Worm (Caenorhabditis elegans) whole organism, midembryonic: ENCODE results near the gene F02E11.4.

Experiments used
- T22C8.4 ChIP-seq: fragments of 200-800 bp; sonication (Bioruptor generic); IDR thresholded peaks from 2 replicates; pipeline ENCODE4 v1.3.6; 2022; ENCODE audit warnings: missing genetic modification characterization, missing compliant biosample characterization
- cog-1 ChIP-seq: sonication (generic microtip); optimal IDR thresholded peaks from 2 replicates; lab custom pipeline; 2016; ENCODE audit warnings: missing genetic modification characterization, missing compliant biosample characterization
- flt-1 ChIP-seq: fragments of 200-800 bp; sonication (Bioruptor generic); IDR thresholded peaks from 2 replicates; pipeline ENCODE4 v1.3.6; 2022; ENCODE audit warnings: missing genetic modification characterization, missing compliant biosample characterization
- klf-2 ChIP-seq: fragments of 200-800 bp; sonication (Bioruptor generic); conservative IDR thresholded peaks from 2 replicates; pipeline ENCODE4 v1.3.6; 2022; ENCODE audit warnings: missing genetic modification reagents, missing genetic modification characterization, missing compliant biosample characterization
- med-1 ChIP-seq: sonication (generic microtip); optimal IDR thresholded peaks from 2 replicates; lab custom pipeline; 2017; ENCODE audit warnings: missing genetic modification characterization, mild to moderate bottlenecking, missing compliant biosample characterization, antibody characterized with exemption, missing genetic modification reagents; ENCODE audit not compliant: insufficient read depth
- ref-1 ChIP-seq: fragments of 200-800 bp; sonication (Bioruptor generic); conservative IDR thresholded peaks from 2 replicates; pipeline ENCODE4 v1.3.6; 2022; ENCODE audit warnings: missing genetic modification reagents, missing genetic modification characterization, missing compliant biosample characterization
- tab-1 ChIP-seq: fragments of 200-800 bp; sonication (Bioruptor generic); IDR thresholded peaks from 2 replicates; pipeline ENCODE4 v1.3.6; 2022; ENCODE audit warnings: missing genetic modification characterization, missing compliant biosample characterization
- ztf-23 ChIP-seq: fragments of 200-800 bp; sonication (Bioruptor generic); IDR thresholded peaks from 2 replicates; pipeline ENCODE4 v1.3.6; 2022; ENCODE audit warnings: missing genetic modification reagents, missing genetic modification characterization, missing compliant biosample characterization
- ztf-29 ChIP-seq: fragments of 200-800 bp; sonication (Bioruptor generic); IDR thresholded peaks from 2 replicates; pipeline ENCODE4 v1.3.6; 2022; ENCODE audit warnings: missing genetic modification reagents, missing genetic modification characterization, missing compliant biosample characterization

The F02E11.4 gene

ce11 chrII:3277686-3278085 lies at the start of gene F02E11.4:
Gene F02E11.4, minus strand, starts transcription at chrII:3277786.
- TF ChIP-seq T22C8.4 (GFP tag; lab: Robert Waterston, UW), result no peak
- no peak for TF ChIP-seq med-1 (GFP tag; lab: Kevin White, UChicago)
- no peak for TF ChIP-seq ztf-23 (GFP tag; lab: Robert Waterston, UW)
- TF ChIP-seq ref-1 (GFP tag; lab: Robert Waterston, UW), result no peak
- no peak for TF ChIP-seq cog-1 (tag; lab: Kevin White, UChicago)
- TF ChIP-seq ztf-29 (GFP tag; lab: Robert Waterston, UW), result no peak
- TF ChIP-seq klf-2, result no peak
- TF ChIP-seq flt-1, result no peak
- no peak for TF ChIP-seq tab-1 (GFP tag; lab: Robert Waterston, UW)

DNA sequence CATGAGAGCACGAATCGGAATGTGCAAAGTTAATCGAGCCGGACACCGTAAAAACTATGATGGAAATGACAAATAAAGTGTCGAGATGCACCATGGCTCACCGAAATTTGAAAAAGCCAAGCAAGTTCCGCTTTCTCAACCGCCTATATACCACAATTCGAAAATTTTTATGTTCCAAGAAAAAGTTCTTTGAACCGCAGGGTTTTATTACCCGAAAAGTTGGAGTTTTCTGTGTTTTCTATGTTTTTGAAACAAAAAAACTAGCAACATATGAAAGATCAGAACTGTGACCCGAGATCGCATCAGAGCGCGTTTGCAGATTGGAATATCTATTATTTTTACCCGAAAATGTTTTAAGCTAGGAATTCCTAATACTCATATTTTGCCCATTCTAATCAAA lies 49.5 kb upstream of the F02E11.4 start, which contains the start of gene Y46D2A.3:
Gene Y46D2A.3 (minus strand): TSS at position 101 of the 400 bp plus-strand sequence.
- TF ChIP-seq flt-1, result no peak
- TF ChIP-seq med-1 (GFP tag; lab: Kevin White, UChicago), result no peak
- no peak for TF ChIP-seq klf-2
- no peak for TF ChIP-seq T22C8.4 (GFP tag; lab: Robert Waterston, UW)
- TF ChIP-seq ref-1 (GFP tag; lab: Robert Waterston, UW), result no peak
- TF ChIP-seq ztf-23 (GFP tag; lab: Robert Waterston, UW), result no peak
- TF ChIP-seq tab-1 (GFP tag; lab: Robert Waterston, UW), result no peak
- TF ChIP-seq ztf-29 (GFP tag; lab: Robert Waterston, UW), result no peak
- TF ChIP-seq cog-1 (tag; lab: Kevin White, UChicago), result no peak

DNA sequence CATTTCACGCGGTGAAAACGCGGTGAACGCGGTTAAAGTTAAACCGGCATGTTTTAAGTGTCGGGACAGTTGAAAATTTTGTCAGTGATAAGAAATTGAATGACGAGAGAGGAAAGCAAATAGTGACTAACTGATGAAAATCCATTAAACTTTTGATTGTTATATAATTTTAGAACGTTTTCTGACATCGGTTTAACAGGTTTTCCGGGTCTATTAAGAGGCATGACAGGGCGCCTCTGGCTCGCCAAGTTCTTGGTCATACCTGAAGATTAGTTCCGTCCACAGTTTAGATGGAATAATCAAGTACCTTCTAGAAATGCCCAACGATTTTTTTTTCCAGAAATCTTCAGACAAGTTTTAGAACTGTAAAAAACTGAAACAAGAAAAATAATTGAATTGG lies 45.6 kb upstream of the F02E11.4 start, which contains the start of gene Y46D2A.2:
Gene Y46D2A.2 (minus strand): TSS at position 101 of the 400 bp plus-strand sequence.
- TF ChIP-seq klf-2, result no peak
- TF ChIP-seq med-1 (GFP tag; lab: Kevin White, UChicago), result no peak
- TF ChIP-seq flt-1, result no peak
- no peak for TF ChIP-seq ztf-23 (GFP tag; lab: Robert Waterston, UW)
- TF ChIP-seq cog-1 (tag; lab: Kevin White, UChicago), result no peak
- no peak for TF ChIP-seq T22C8.4 (GFP tag; lab: Robert Waterston, UW)
- no peak for TF ChIP-seq tab-1 (GFP tag; lab: Robert Waterston, UW)
- TF ChIP-seq ref-1 (GFP tag; lab: Robert Waterston, UW), result no peak

DNA sequence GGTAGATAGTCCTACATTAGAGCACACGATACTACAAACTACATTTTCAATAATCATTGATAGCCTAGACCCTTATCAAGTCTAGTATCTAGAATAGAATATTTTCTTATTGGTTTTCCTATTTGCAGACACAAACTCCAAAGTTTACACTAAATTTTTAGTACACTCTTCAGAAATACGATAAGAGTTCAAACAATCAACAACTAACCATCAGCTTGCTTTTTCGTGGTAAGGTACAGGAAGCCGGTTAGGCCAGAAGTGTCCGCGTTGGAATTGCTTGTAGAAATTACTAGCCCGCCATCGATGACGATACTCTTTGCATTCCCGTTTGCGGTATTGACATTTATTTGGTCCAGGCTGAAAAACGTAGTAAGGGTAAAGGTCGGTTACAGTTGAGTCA lies 44.7 kb upstream of the F02E11.4 start, which contains the start of gene Y46D2A.1:
Gene Y46D2A.1 (plus strand): TSS at position 301 of the 400 bp plus-strand sequence.
- TF ChIP-seq cog-1 (tag; lab: Kevin White, UChicago), result no peak

DNA sequence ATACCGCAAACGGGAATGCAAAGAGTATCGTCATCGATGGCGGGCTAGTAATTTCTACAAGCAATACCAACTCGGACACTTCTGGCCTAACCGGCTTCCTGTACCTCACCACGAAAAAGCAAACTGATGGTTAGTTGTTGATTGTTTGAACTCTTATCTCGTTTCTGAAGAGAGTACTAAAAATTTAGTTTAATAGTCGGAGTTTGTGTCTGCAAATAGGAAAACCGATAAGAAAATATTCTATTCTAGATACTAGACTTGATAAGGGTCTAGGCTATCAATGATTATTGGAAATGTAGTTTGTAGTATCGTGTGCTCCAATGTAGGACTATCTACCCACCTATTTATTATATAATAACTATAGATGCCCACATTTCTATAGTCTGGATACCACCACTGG lies 41.3 kb upstream of the F02E11.4 start:
- TF ChIP-seq klf-2, result no peak

ce11 chrII:3313442-3313841 lies 35.9 kb upstream of the F02E11.4 start, which contains the start of gene F39E9.6:
Gene F39E9.6, minus strand, starts transcription at chrII:3313542.
- TF ChIP-seq ztf-23 (GFP tag; lab: Robert Waterston, UW), result no peak
- no peak for TF ChIP-seq ref-1 (GFP tag; lab: Robert Waterston, UW)
- no peak for TF ChIP-seq med-1 (GFP tag; lab: Kevin White, UChicago)
- no peak for TF ChIP-seq tab-1 (GFP tag; lab: Robert Waterston, UW)
- TF ChIP-seq T22C8.4 (GFP tag; lab: Robert Waterston, UW), result no peak
- no peak for TF ChIP-seq flt-1
- no peak for TF ChIP-seq ztf-29 (GFP tag; lab: Robert Waterston, UW)
- no peak for TF ChIP-seq klf-2
- TF ChIP-seq cog-1 (tag; lab: Kevin White, UChicago), result no peak

DNA sequence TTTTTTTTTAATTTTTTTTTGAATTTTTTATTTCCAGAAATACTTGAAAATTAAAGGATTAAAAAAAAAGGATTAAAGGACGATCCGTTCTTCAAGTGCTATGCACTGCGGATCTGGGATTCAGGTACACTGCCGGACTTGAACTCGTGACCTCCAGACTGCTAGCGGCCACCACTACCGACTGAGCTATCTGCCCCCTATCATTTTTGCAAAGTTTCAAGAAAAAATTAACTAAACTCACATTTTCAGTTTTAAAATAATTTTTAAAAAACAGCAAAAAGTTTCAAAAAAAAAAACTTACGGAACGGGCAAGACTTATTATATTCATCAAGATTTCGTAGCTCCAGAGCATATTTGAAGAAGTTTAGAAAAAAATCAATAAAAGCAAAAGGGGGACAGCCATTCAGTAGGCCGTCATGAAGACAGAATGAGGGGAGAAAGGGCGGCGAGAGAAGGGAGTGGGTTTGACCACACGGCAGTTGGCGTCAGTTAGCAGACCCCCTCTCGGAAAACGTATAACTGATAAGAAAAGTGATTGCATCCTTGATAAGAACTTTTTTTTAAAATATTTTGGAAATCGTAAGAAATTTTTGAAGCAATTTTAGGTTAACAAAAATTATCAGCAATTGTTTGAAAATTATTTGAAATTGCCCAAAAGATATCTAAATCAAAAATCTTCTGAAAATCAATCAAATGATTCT lies 33.5 kb upstream of the F02E11.4 start:
- no peak for TF ChIP-seq cog-1 (tag; lab: Kevin White, UChicago)
- no peak for TF ChIP-seq flt-1
- TF ChIP-seq ztf-29 (GFP tag; lab: Robert Waterston, UW), result no peak
- no peak for TF ChIP-seq klf-2
- TF ChIP-seq ref-1 (GFP tag; lab: Robert Waterston, UW), result no peak
- peak; percentile 48 for TF ChIP-seq T22C8.4 (GFP tag; lab: Robert Waterston, UW)
- TF ChIP-seq med-1 (GFP tag; lab: Kevin White, UChicago), result no peak
- TF ChIP-seq tab-1 (GFP tag; lab: Robert Waterston, UW), result no peak

ce11 chrII:3303582-3303981 lies 26.0 kb upstream of the F02E11.4 start:
- TF ChIP-seq T22C8.4 (GFP tag; lab: Robert Waterston, UW) (peak; percentile 32; the same call in 1 of the 2 replicates), cog-1 (tag; lab: Kevin White, UChicago) (peak; percentile 12), ztf-29 (GFP tag; lab: Robert Waterston, UW) (no peak)

DNA sequence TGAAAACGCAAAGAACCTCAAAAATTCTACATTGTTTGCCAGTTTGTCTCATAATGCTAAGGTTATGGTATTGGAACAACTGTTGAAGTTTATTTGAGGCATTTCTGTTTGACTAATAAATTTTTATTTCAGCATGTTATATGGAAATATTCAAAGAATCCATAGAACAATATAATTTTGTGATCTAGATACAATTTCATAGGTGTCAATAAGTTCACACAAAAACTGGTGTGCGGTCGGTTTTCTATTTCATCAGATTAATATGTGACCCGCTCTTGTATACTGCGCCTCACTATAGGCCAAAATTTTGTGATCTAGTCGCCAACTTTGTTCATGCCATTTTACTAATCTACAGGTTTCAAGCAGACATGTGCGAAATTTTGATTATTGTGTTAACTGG lies 21.9 kb upstream of the F02E11.4 start, which contains the start of gene btb-22:
Gene btb-22 (plus strand): TSS at position 301 of the 400 bp plus-strand sequence.
- no peak for TF ChIP-seq med-1 (GFP tag; lab: Kevin White, UChicago)
- TF ChIP-seq tab-1 (GFP tag; lab: Robert Waterston, UW), result no peak
- TF ChIP-seq klf-2, result no peak
- TF ChIP-seq flt-1, result no peak
- no peak for TF ChIP-seq T22C8.4 (GFP tag; lab: Robert Waterston, UW)
- no peak for TF ChIP-seq ztf-23 (GFP tag; lab: Robert Waterston, UW)
- TF ChIP-seq ref-1 (GFP tag; lab: Robert Waterston, UW), result no peak
- no peak for TF ChIP-seq ztf-29 (GFP tag; lab: Robert Waterston, UW)
- no peak for TF ChIP-seq cog-1 (tag; lab: Kevin White, UChicago)

DNA sequence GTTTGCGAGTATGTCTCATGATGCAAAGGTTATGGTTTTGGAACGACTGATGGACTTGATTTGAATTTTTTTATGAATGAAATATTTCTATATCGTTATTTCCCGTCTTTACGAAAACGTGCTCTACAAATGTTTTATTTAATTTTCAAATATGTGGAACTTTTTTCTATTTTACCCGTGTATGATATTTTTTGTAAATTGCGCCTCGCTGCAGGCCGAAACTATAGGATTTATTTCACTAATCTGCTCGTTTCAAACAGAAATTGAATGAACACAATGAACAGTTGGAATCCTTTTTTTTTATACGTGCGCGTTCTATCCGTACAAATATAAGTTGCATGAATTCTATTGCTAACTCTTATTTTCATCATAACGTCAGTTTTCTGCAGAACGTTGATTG lies 20.3 kb upstream of the F02E11.4 start, which contains the start of gene btb-18:
Gene btb-18 (plus strand): TSS at position 301 of the 400 bp plus-strand sequence.
- TF ChIP-seq ref-1 (GFP tag; lab: Robert Waterston, UW) (no peak), klf-2 (no peak), cog-1 (tag; lab: Kevin White, UChicago) (no peak), ztf-29 (GFP tag; lab: Robert Waterston, UW) (no peak), ztf-23 (GFP tag; lab: Robert Waterston, UW) (no peak), T22C8.4 (GFP tag; lab: Robert Waterston, UW) (no peak), flt-1 (no peak), med-1 (GFP tag; lab: Kevin White, UChicago) (no peak), tab-1 (GFP tag; lab: Robert Waterston, UW) (no peak)
